Worm (Caenorhabditis elegans) whole organism, young adult: ENCODE data around the gene gln-6.

Experiments used
- B0019.2 ChIP-seq: fragments of 200-800 bp; sonication (Bioruptor generic); conservative IDR thresholded peaks from 2 replicates; pipeline ENCODE4 v1.3.6; 2022; ENCODE audit warnings: missing genetic modification reagents, missing genetic modification characterization, missing compliant biosample characterization
- B0035.1 ChIP-seq: sonication (generic microtip); optimal IDR thresholded peaks from 2 replicates; lab custom pipeline; 2016; ENCODE audit warnings: missing genetic modification characterization, mild to moderate bottlenecking, missing compliant biosample characterization, missing genotype, missing genetic modification reagents
- F10E7.11 ChIP-seq: sonication (generic microtip); optimal IDR thresholded peaks from 2 replicates; lab custom pipeline; 2017; ENCODE audit warnings: mild to moderate bottlenecking, missing genetic modification characterization, moderate library complexity, missing compliant biosample characterization
- F37B4.10 ChIP-seq: fragments of 200-800 bp; sonication (Bioruptor generic); IDR thresholded peaks from 2 replicates; pipeline ENCODE4 v1.3.6; 2022; ENCODE audit warnings: missing genetic modification characterization, missing compliant biosample characterization
- K11D2.4 ChIP-seq: fragments of 200-800 bp; sonication (Bioruptor generic); IDR thresholded peaks from 2 replicates; pipeline ENCODE4 v1.3.6; 2022; ENCODE audit warnings: missing genetic modification reagents, missing genetic modification characterization, missing compliant biosample characterization
- K12H6.12 ChIP-seq: fragments of 200-800 bp; sonication (Bioruptor generic); optimal IDR thresholded peaks from 2 replicates; lab custom pipeline; 2018; ENCODE audit warnings: mild to moderate bottlenecking, missing genetic modification characterization, missing compliant biosample characterization
- T07F8.4 ChIP-seq: sonication (generic microtip); optimal IDR thresholded peaks from 2 replicates; lab custom pipeline; 2016; ENCODE audit warnings: mild to moderate bottlenecking, missing genetic modification characterization, moderate library complexity, missing compliant biosample characterization
- Y53G8AR.9 ChIP-seq: fragments of 200-800 bp; sonication (Bioruptor generic); conservative IDR thresholded peaks from 2 replicates; pipeline ENCODE4 v1.3.6; 2022; ENCODE audit warnings: missing genetic modification reagents, missing genetic modification characterization, missing compliant biosample characterization
- aptf-2 ChIP-seq: fragments of 200-800 bp; sonication (Bioruptor generic); conservative IDR thresholded peaks from 2 replicates; pipeline ENCODE4 v1.3.6; 2022; ENCODE audit warnings: missing genetic modification reagents, missing genetic modification characterization, missing compliant biosample characterization
- aptf-3 ChIP-seq: fragments of 200-800 bp; sonication (Bioruptor generic); IDR thresholded peaks from 2 replicates; pipeline ENCODE4 v1.3.6; 2022; ENCODE audit warnings: missing genetic modification characterization, missing compliant biosample characterization
- atf-7 ChIP-seq: sonication (generic microtip); optimal IDR thresholded peaks from 2 replicates; lab custom pipeline; 2017; ENCODE audit warnings: mild to moderate bottlenecking, missing genetic modification characterization, missing compliant biosample characterization
- attf-6 ChIP-seq: fragments of 200-800 bp; sonication (Bioruptor generic); IDR thresholded peaks from 2 replicates; pipeline ENCODE4 v1.3.6; 2022; ENCODE audit warnings: missing genetic modification reagents, missing genetic modification characterization, missing compliant biosample characterization
- cebp-2 ChIP-seq: fragments of 200-800 bp; sonication (Bioruptor generic); IDR thresholded peaks from 2 replicates; pipeline ENCODE4 v1.3.6; 2022; ENCODE audit warnings: missing genetic modification characterization, missing compliant biosample characterization
- ceh-40 ChIP-seq: fragments of 200-800 bp; sonication (Bioruptor generic); IDR thresholded peaks from 2 replicates; pipeline ENCODE4 v1.3.6; 2022; ENCODE audit warnings: missing genetic modification characterization, missing compliant biosample characterization
- ceh-79 ChIP-seq: sonication (generic microtip); optimal IDR thresholded peaks from 2 replicates; lab custom pipeline; 2017; ENCODE audit warnings: mild to moderate bottlenecking, missing genetic modification characterization, missing compliant biosample characterization
- egl-18 ChIP-seq: fragments of 200-800 bp; sonication (Bioruptor generic); IDR thresholded peaks from 2 replicates; pipeline ENCODE4 v1.3.6; 2022; ENCODE audit warnings: missing genetic modification reagents, missing genetic modification characterization, missing compliant biosample characterization
- egrh-3 ChIP-seq: fragments of 200-800 bp; sonication (Bioruptor generic); IDR thresholded peaks from 2 replicates; pipeline ENCODE4 v1.3.6; 2022; ENCODE audit warnings: missing genetic modification reagents, missing genetic modification characterization, missing compliant biosample characterization
- hlh-26 ChIP-seq: fragments of 200-800 bp; sonication (Bioruptor generic); conservative IDR thresholded peaks from 2 replicates; pipeline ENCODE4 v1.3.6; 2022; ENCODE audit warnings: missing genetic modification reagents, missing genetic modification characterization, missing compliant biosample characterization
- hmg-1.2 ChIP-seq: fragments of 200-800 bp; sonication (Bioruptor generic); IDR thresholded peaks from 2 replicates; pipeline ENCODE4 v1.3.6; 2022; ENCODE audit warnings: missing genetic modification reagents, missing genetic modification characterization, missing compliant biosample characterization
- lag-1 ChIP-seq: fragments of 200-800 bp; sonication (Bioruptor generic); IDR thresholded peaks from 2 replicates; pipeline ENCODE4 v1.3.6; 2022; ENCODE audit warnings: missing genetic modification reagents, missing genetic modification characterization, missing compliant biosample characterization
- lin-26 ChIP-seq: fragments of 200-800 bp; sonication (Bioruptor generic); IDR thresholded peaks from 2 replicates; pipeline ENCODE4 v1.3.6; 2022; ENCODE audit warnings: missing genetic modification reagents, missing genetic modification characterization, missing compliant biosample characterization
- lin-54 ChIP-seq: fragments of 200-800 bp; sonication (Bioruptor generic); optimal IDR thresholded peaks from 2 replicates; lab custom pipeline; 2018; ENCODE audit warnings: mild to moderate bottlenecking, missing genetic modification characterization, missing compliant biosample characterization
- lsl-1 ChIP-seq: fragments of 200-800 bp; sonication (Bioruptor generic); optimal IDR thresholded peaks from 2 replicates; lab custom pipeline; 2018; ENCODE audit warnings: mild to moderate bottlenecking, missing genetic modification characterization, moderate library complexity, missing compliant biosample characterization
- madf-10 ChIP-seq: sonication (generic microtip); optimal IDR thresholded peaks from 2 replicates; lab custom pipeline; 2016; ENCODE audit warnings: mild to moderate bottlenecking, missing genetic modification characterization, missing compliant biosample characterization
- mel-28 ChIP-seq: sonication (generic microtip); optimal IDR thresholded peaks from 2 replicates; lab custom pipeline; 2016; ENCODE audit warnings: borderline replicate concordance, mild to moderate bottlenecking, missing genetic modification characterization, missing compliant biosample characterization
- nhr-80 ChIP-seq: sonication (generic microtip); optimal IDR thresholded peaks from 2 replicates; lab custom pipeline; 2016; ENCODE audit warnings: missing genetic modification characterization, missing compliant biosample characterization
- pbrm-1 ChIP-seq: fragments of 200-800 bp; sonication (Bioruptor generic); IDR thresholded peaks from 2 replicates; pipeline ENCODE4 v1.3.6; 2022; ENCODE audit warnings: missing genetic modification reagents, missing genetic modification characterization, missing compliant biosample characterization
- pha-4 ChIP-seq: fragments of 150-350 bp; sonication (generic microtip); optimal IDR thresholded peaks from 2 replicates; lab custom pipeline; 2014; ENCODE audit warnings: missing biosample characterization, missing genetic modification reagents, missing genetic modification characterization
- rec-8 ChIP-seq, 2 experiments: sonication (generic microtip); optimal IDR thresholded peaks; 2 replicates each; lab custom pipeline; 2016; ENCODE audit warnings: mild to moderate bottlenecking in 2 of 2, missing genetic modification characterization in 2 of 2, missing genetic modification reagents in 2 of 2, missing genotype in 2 of 2, missing biosample characterization in 1 of 2, missing compliant biosample characterization in 1 of 2, moderate library complexity in 1 of 2
- repo-1 ChIP-seq: sonication (generic microtip); optimal IDR thresholded peaks from 2 replicates; lab custom pipeline; 2017; ENCODE audit warnings: mild to moderate bottlenecking, missing genetic modification characterization, missing compliant biosample characterization
- snpc-4 ChIP-seq, 5 experiments: fragments of 150-350 bp in 1 of 5; sonication (generic microtip) in 4 of 5; optimal IDR thresholded peaks; 2 replicates each; lab custom pipeline; 2014 to 2018; ENCODE audit warnings: missing genetic modification characterization in 5 of 5, missing biosample characterization in 3 of 5, antibody characterized with exemption in 2 of 5, mild to moderate bottlenecking in 2 of 5, missing compliant biosample characterization in 2 of 5, missing genotype in 2 of 5, moderate library complexity in 2 of 5, missing genetic modification reagents in 1 of 5
- unc-130 ChIP-seq: sonication (generic microtip); optimal IDR thresholded peaks from 2 replicates; lab custom pipeline; 2016; ENCODE audit warnings: missing genetic modification reagents, missing genetic modification characterization, missing compliant biosample characterization
- unc-62 ChIP-seq: fragments of 150-350 bp; optimal IDR thresholded peaks from 2 replicates; lab custom pipeline; 2014; ENCODE audit warnings: missing biosample characterization, missing genetic modification reagents, missing genetic modification characterization
- ztf-18 ChIP-seq: sonication (generic microtip); optimal IDR thresholded peaks from 2 replicates; lab custom pipeline; 2016; ENCODE audit warnings: missing genotype, mild to moderate bottlenecking, missing genetic modification characterization, missing compliant biosample characterization
- ztf-22 ChIP-seq: fragments of 200-800 bp; sonication (Bioruptor generic); optimal IDR thresholded peaks from 2 replicates; lab custom pipeline; 2018; ENCODE audit warnings: mild to moderate bottlenecking, missing genetic modification characterization, moderate library complexity, missing compliant biosample characterization

Gene gln-6

ce11 chrIV:9718396-9718795, 22.3 kb downstream of the gln-6 start (continued):
- TF ChIP-seq lag-1 (GFP tag; lab: Robert Waterston, UW) (no peak), hlh-26 (GFP tag; lab: Robert Waterston, UW) (no peak), attf-6 (no peak), aptf-2 (no peak), nhr-80 (tag; lab: Kevin White, UChicago) (peak; percentile 94), lin-54 (no peak), atf-7 (tag; lab: Kevin White, UChicago) (peak; percentile 18), madf-10 (tag; lab: Kevin White, UChicago) (peak; percentile 97), B0035.1 (no peak), T07F8.4 (tag; lab: Kevin White, UChicago) (no peak), K12H6.12 (tag; lab: Kevin White, UChicago) (peak; percentile 67), ceh-40 (GFP tag; lab: Robert Waterston, UW) (no peak), snpc-4 (GFP tag; optimal IDR thresholded peaks at IDR 0.05; lab: Kevin White, UChicago) (no peak), snpc-4 (tag; optimal IDR thresholded peaks at IDR 0.05; lab: Kevin White, UChicago) (peak in 3 of 4 experiments; percentile 19 to 23 (median 21)), ztf-18 (tag; lab: Kevin White, UChicago) (peak; percentile 9), pbrm-1 (peak; percentile 35; the same call in 1 of the 2 replicates), hmg-1.2 (GFP tag; lab: Robert Waterston, UW) (peak; percentile 70; the same call in 1 of the 2 replicates), ztf-22 (GFP tag; lab: Kevin White, UChicago) (no peak), Y53G8AR.9 (GFP tag; lab: Robert Waterston, UW) (0 out of 2 replicates have a peak, but pooled peaks have one; percentile 22), rec-8 (tag; optimal IDR thresholded peaks at IDR 0.05; lab: Kevin White, UChicago) (no peak), K11D2.4 (peak; percentile 35; the same call in 1 of the 2 replicates), ceh-79 (tag; lab: Kevin White, UChicago) (no peak)
- TF ChIP-seq, all 124 proteins: peak for 18

DNA sequence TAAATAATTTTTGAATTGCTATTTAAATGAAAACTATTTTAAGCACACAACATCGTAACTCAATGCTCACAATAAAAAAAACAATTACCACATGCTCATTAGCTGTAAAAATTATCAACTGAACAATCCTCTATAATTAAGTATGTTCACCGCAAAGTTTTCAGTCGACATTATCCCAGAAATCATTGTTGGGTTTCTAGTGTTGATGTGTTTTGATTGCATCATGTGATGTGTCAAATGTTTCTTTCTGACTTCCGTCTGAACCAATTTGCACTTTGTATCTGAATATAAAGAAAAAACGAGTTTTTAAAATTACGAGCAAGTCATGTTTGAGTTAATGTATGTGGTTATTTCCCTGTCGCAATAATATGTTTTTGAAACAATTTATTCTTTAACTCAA, 22.9 kb downstream of the gln-6 start:
- TF ChIP-seq pha-4 (no peak), egrh-3 (GFP tag; lab: Robert Waterston, UW) (no peak), F37B4.10 (no peak)

DNA sequence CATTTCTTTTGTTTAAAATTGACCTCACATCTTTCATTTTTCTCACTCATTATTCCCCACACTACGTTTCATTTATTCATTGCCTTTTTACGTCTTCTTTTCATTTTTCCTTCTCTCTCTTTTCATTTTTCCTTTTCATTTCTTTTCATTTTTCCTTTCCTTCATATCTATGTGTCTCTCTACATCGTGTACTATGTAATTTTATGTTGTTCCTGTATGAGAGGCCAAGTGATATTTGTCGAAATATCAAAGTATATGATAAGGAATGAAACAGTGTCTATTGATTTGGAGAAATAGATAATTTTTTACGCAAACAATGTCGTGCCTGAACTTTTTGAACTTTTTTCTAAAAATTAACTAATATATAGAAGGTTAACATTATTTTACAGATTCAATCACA, 24.2 kb downstream of the gln-6 start:
- TF ChIP-seq nhr-80 (tag; lab: Kevin White, UChicago) (peak; percentile 72), hmg-1.2 (GFP tag; lab: Robert Waterston, UW) (no peak; the same call in 1 of the 2 replicates)
- TF ChIP-seq, all 124 proteins: peak for 1

ce11 chrIV:9714264-9714663, 26.4 kb downstream of the gln-6 start:
- TF ChIP-seq F10E7.11 = no peak
- TF ChIP-seq lin-26 (GFP tag; lab: Robert Waterston, UW) = no peak
- no peak for TF ChIP-seq mel-28 (tag; lab: Kevin White, UChicago)
- TF ChIP-seq B0019.2 (GFP tag; lab: Robert Waterston, UW) = no peak
- no peak for TF ChIP-seq aptf-3 (GFP tag; lab: Robert Waterston, UW)
- TF ChIP-seq unc-62 (GFP tag; lab: Kevin White, UChicago) = no peak
- TF ChIP-seq nhr-80 (tag; lab: Kevin White, UChicago) = no peak
- TF ChIP-seq lsl-1 = no peak
- no peak for TF ChIP-seq cebp-2 (GFP tag; lab: Robert Waterston, UW)
- TF ChIP-seq, all 124 proteins: peak for 0

DNA sequence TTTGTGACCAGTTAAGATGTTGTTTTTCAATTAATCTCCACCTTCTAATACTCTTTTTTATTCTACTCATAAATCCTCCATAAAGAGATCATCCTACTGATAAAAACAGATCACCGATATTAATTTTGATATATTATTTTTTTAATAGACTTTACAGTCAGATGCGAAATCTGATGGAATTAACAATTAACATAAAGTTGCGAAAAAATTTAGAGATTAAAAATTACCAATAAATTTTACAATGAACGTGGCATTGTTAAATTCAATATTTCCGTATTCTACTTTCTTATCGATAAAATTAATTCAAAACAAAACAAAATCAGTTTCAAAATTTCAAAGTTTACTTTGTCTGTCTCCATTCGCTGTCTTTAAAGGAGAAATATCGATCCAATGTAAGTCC, 27.9 kb downstream of the gln-6 start, which contains the start of gene K01H12.4:
Gene K01H12.4 (plus strand): TSS at position 301 of the 400 bp plus-strand sequence.
- TF ChIP-seq unc-130 (no peak), egl-18 (GFP tag; lab: Robert Waterston, UW) (no peak), repo-1 (tag; lab: Kevin White, UChicago) (no peak)
